Fruit fly (Drosophila melanogaster): Measurements from ENCODE around the gene TfIIB.

dm6 chr2L:10468978-10469377 lies 37.8 kb downstream of the TfIIB start:
- no peak for TF ChIP-seq E2f2 (GFP tag; IDR thresholded peaks at IDR 0.05)
- TF ChIP-seq dm (GFP tag; optimal IDR thresholded peaks at IDR 0.05): no peak
- TF ChIP-seq CG5180 (GFP tag; optimal IDR thresholded peaks at IDR 0.05): no peak
- TF ChIP-seq CG11504 (tag; optimal IDR thresholded peaks at IDR 0.05): no peak
- no peak for TF ChIP-seq CG12659 (GFP tag; optimal IDR thresholded peaks at IDR 0.05)
- no peak for TF ChIP-seq Ptx1 (GFP tag; IDR thresholded peaks at IDR 0.05)
- no peak for TF ChIP-seq CG10274 (GFP tag; optimal IDR thresholded peaks at IDR 0.05)
- no peak for TF ChIP-seq CG6791 (GFP tag; IDR thresholded peaks at IDR 0.05; ENCODE audit: partially characterized antibody)
- TF ChIP-seq run (tag; optimal IDR thresholded peaks at IDR 0.05): no peak
- no peak for TF ChIP-seq CG6254 (GFP tag; optimal IDR thresholded peaks at IDR 0.05)
- TF ChIP-seq tx (GFP tag; optimal IDR thresholded peaks at IDR 0.05): no peak
